Worm (Caenorhabditis elegans): ENCODE measurements around the gene msp-76.

ce11 chrIV:9717844-9718243 is 29.0 kb downstream of the msp-76 start:
- TF ChIP-seq snpc-4 (tag; optimal IDR thresholded peaks at IDR 0.05) (no peak), lin-13 (GFP tag; optimal IDR thresholded peaks at IDR 0.05) (no peak), unc-62 (GFP tag; optimal IDR thresholded peaks at IDR 0.05) (no peak), unc-55 (GFP tag; optimal IDR thresholded peaks at IDR 0.05) (no peak)
